Worm (Caenorhabditis elegans) whole organism, L4/young adult: Measurements from ENCODE around the gene T05A7.11.

Experiments
- W03F9.2 ChIP-seq: fragments of 150-350 bp; optimal IDR thresholded peaks from 2 replicates; lab custom pipeline; 2014; ENCODE audit warnings: missing biosample characterization, missing genetic modification characterization
- dao-5 ChIP-seq: sonication (generic microtip); optimal IDR thresholded peaks from 2 replicates; lab custom pipeline; 2016; ENCODE audit warnings: missing genotype, missing genetic modification characterization, moderate library complexity, missing compliant biosample characterization
- him-1 ChIP-seq: sonication (generic microtip); optimal IDR thresholded peaks from 2 replicates; lab custom pipeline; 2016; ENCODE audit warnings: missing genotype, missing genetic modification reagents, missing genetic modification characterization, missing compliant biosample characterization

- no peak for TF ChIP-seq dao-5 (tag; lab: Kevin White, UChicago)
- TF ChIP-seq W03F9.2 (tag; lab: Kevin White, UChicago), result no peak
- no peak for TF ChIP-seq him-1
Observed at ce11 chrII:4684852-4685251, 19.6 kb upstream of the T05A7.11 start.
